Worm (Caenorhabditis elegans) whole organism, early embryonic: Measurements from ENCODE around the gene nhr-260.
"Not testable (repeated sequence)": the region's sequence is repeated elsewhere in the genome, so short reads cannot be mapped to it uniquely, and the experiment has no call there.

Experiments used
- ama-1 ChIP-seq: fragments of 150-350 bp; optimal IDR thresholded peaks from 2 replicates; lab custom pipeline; 2014
- hmbx-1 ChIP-seq: sonication (generic microtip); optimal IDR thresholded peaks from 2 replicates; lab custom pipeline; 2016; ENCODE audit warnings: mild to moderate bottlenecking, missing genetic modification characterization, missing compliant biosample characterization

DNA sequence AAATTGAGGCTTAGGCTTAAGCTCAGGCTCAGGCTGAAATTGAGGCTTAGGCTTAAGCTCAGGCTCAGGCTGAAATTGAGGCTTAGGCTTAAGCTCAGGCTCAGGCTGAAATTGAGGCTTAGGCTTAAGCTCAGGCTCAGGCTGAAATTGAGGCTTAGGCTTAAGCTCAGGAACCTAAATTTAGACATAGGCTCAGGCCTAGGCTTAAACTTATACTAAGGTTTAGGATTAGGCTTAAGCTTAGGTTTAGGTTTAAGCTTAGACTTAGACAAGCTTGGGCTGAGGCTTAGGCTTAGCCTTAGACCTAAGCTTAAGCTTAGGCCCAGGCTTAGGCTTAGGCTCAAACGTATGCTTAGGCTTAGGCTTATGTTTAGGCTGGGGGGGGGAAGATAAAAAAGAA is 20.6 kb downstream of the nhr-260 start:
- TF ChIP-seq ama-1 (lab: Kevin White, UChicago); hmbx-1: not testable (repeated sequence)
